Worm (Caenorhabditis elegans) whole organism, midembryonic: Measurements from ENCODE around the gene C25E10.13.

Source experiments
- cog-1 ChIP-seq: sonication (generic microtip); optimal IDR thresholded peaks from 2 replicates; lab custom pipeline; 2016; ENCODE audit warnings: missing genetic modification characterization, missing compliant biosample characterization
- flt-1 ChIP-seq: fragments of 200-800 bp; sonication (Bioruptor generic); IDR thresholded peaks from 2 replicates; pipeline ENCODE4 v1.3.6; 2022; ENCODE audit warnings: missing genetic modification characterization, missing compliant biosample characterization

ce11 chrV:9062341-9062740 is 2.8 kb downstream of the C25E10.13 start, which contains the start of gene C25E10.12:
- TF ChIP-seq cog-1, result no peak
- TF ChIP-seq flt-1 (GFP tag; lab: Robert Waterston, UW), result no peak
